Fruit fly (Drosophila melanogaster): Measurements from ENCODE around the gene CBP.

CBP gene

dm6 chrX:7338538-7338937 is 1.4 kb downstream of the CBP start:
- TF ChIP-seq Sp1 (GFP tag; optimal IDR thresholded peaks at IDR 0.05), result peak; percentile 0
- TF ChIP-seq Dif (GFP tag; optimal IDR thresholded peaks at IDR 0.05; ENCODE audit: partially characterized antibody), result no peak
- no peak for TF ChIP-seq Mio (GFP tag; optimal IDR thresholded peaks at IDR 0.05)
- TF ChIP-seq pan (optimal IDR thresholded peaks at IDR 0.05), result no peak
- no peak for TF ChIP-seq woc (GFP tag; optimal IDR thresholded peaks at IDR 0.05)
- peak; percentile 22 for TF ChIP-seq fru (GFP tag; optimal IDR thresholded peaks at IDR 0.05)
- no peak for TF ChIP-seq usp (GFP tag; optimal IDR thresholded peaks at IDR 0.05)
- peak in 1 of 2 experiments; percentile 22 for TF ChIP-seq foxo (GFP tag; optimal IDR thresholded peaks at IDR 0.05)
- TF ChIP-seq dl (GFP tag; optimal IDR thresholded peaks at IDR 0.05; ENCODE audit: insufficient read depth in 1 of 2, partially characterized antibody in 2 of 2), result no peak
- no peak for TF ChIP-seq Rel (GFP tag; optimal IDR thresholded peaks at IDR 0.05)
- no peak for TF ChIP-seq Rel (tag; optimal IDR thresholded peaks at IDR 0.05)
- TF ChIP-seq br (GFP tag; optimal IDR thresholded peaks at IDR 0.05), result no peak
- no peak for TF ChIP-seq brk (GFP tag; optimal IDR thresholded peaks at IDR 0.05)
- no peak for TF ChIP-seq dsf (GFP tag; optimal IDR thresholded peaks at IDR 0.05; ENCODE audit: borderline replicate concordance)
- TF ChIP-seq sv (GFP tag; optimal IDR thresholded peaks at IDR 0.05), result peak; percentile 0
- TF ChIP-seq ey (GFP tag; optimal IDR thresholded peaks at IDR 0.05), result no peak
- peak; percentile 33 for TF ChIP-seq HLH106 (tag; optimal IDR thresholded peaks at IDR 0.05)
- peak; percentile 0 for TF ChIP-seq rgr (GFP tag; optimal IDR thresholded peaks at IDR 0.05)

- TF ChIP-seq dmrt93B (GFP tag; optimal IDR thresholded peaks at IDR 0.05), result no peak
- TF ChIP-seq pan (optimal IDR thresholded peaks at IDR 0.05), result no peak
- TF ChIP-seq ey (GFP tag; optimal IDR thresholded peaks at IDR 0.05), result no peak
- TF ChIP-seq Sp1 (GFP tag; optimal IDR thresholded peaks at IDR 0.05), result no peak
- TF ChIP-seq br (GFP tag; optimal IDR thresholded peaks at IDR 0.05), result no peak
- TF ChIP-seq dl (GFP tag; optimal IDR thresholded peaks at IDR 0.05; ENCODE audit: insufficient read depth in 1 of 2, partially characterized antibody in 2 of 2), result no peak
These were observed 2.6 kb downstream of the CBP start for dm6 chrX:7339610-7340326.

dm6 chrX:7340667-7341066 is 3.5 kb downstream of the CBP start:
- TF ChIP-seq brk (GFP tag; optimal IDR thresholded peaks at IDR 0.05), result peak; percentile 39
- no peak for TF ChIP-seq CG9705 (GFP tag; optimal IDR thresholded peaks at IDR 0.05)
- peak; percentile 42 for TF ChIP-seq fru (GFP tag; optimal IDR thresholded peaks at IDR 0.05)

- TF ChIP-seq Hnf4 (GFP tag; optimal IDR thresholded peaks at IDR 0.05) (no peak), Hr83 (GFP tag; optimal IDR thresholded peaks at IDR 0.05; ENCODE audit: poor library complexity, severe bottlenecking) (no peak), lola (GFP tag; optimal IDR thresholded peaks at IDR 0.05) (no peak), dmrt93B (GFP tag; optimal IDR thresholded peaks at IDR 0.05) (no peak), pan (optimal IDR thresholded peaks at IDR 0.05) (no peak), Abd-B (GFP tag; optimal IDR thresholded peaks at IDR 0.05) (no peak), Sp1 (GFP tag; optimal IDR thresholded peaks at IDR 0.05) (no peak), Vsx2 (GFP tag; optimal IDR thresholded peaks at IDR 0.05; ENCODE audit: partially characterized antibody) (no peak), tai (GFP tag; optimal IDR thresholded peaks at IDR 0.05) (no peak)
These were observed 5.8 kb downstream of the CBP start for dm6 chrX:7342998-7343397.

dm6 chrX:7347406-7347805 is 10.3 kb downstream of the CBP start, which contains the start of gene CG15034:
CG15034 (minus strand) TSS chrX:7347506.
- no peak for TF ChIP-seq N (GFP tag; optimal IDR thresholded peaks at IDR 0.05)
- TF ChIP-seq fru (GFP tag; optimal IDR thresholded peaks at IDR 0.05), result no peak
- TF ChIP-seq Rel (GFP tag; optimal IDR thresholded peaks at IDR 0.05), result no peak
- TF ChIP-seq Rel (tag; optimal IDR thresholded peaks at IDR 0.05), result no peak
- no peak for TF ChIP-seq CG32264 (GFP tag; optimal IDR thresholded peaks at IDR 0.05)
- TF ChIP-seq lola (GFP tag; optimal IDR thresholded peaks at IDR 0.05), result no peak
- no peak for TF ChIP-seq Hr83 (GFP tag; optimal IDR thresholded peaks at IDR 0.05; ENCODE audit: poor library complexity, severe bottlenecking)
- no peak for TF ChIP-seq br (GFP tag; optimal IDR thresholded peaks at IDR 0.05)
- no peak for TF ChIP-seq Mio (GFP tag; optimal IDR thresholded peaks at IDR 0.05)
- no peak for TF ChIP-seq GATAd (GFP tag; optimal IDR thresholded peaks at IDR 0.05)
- TF ChIP-seq Dif (GFP tag; optimal IDR thresholded peaks at IDR 0.05; ENCODE audit: partially characterized antibody), result no peak
- no peak for TF ChIP-seq Hnf4 (GFP tag; optimal IDR thresholded peaks at IDR 0.05)
- TF ChIP-seq jim (GFP tag; optimal IDR thresholded peaks at IDR 0.05), result no peak
- TF ChIP-seq pan (optimal IDR thresholded peaks at IDR 0.05), result no peak
- TF ChIP-seq psq (GFP tag; optimal IDR thresholded peaks at IDR 0.05), result no peak
- no peak for TF ChIP-seq Dfd (GFP tag; optimal IDR thresholded peaks at IDR 0.05)
- no peak for TF ChIP-seq sage (GFP tag; optimal IDR thresholded peaks at IDR 0.05)
- no peak for TF ChIP-seq CrebA (GFP tag; optimal IDR thresholded peaks at IDR 0.05; ENCODE audit: borderline replicate concordance)
- no peak for TF ChIP-seq Hr78 (GFP tag; optimal IDR thresholded peaks at IDR 0.05)
- TF ChIP-seq usp (GFP tag; optimal IDR thresholded peaks at IDR 0.05), result no peak
- no peak for TF ChIP-seq foxo (GFP tag; optimal IDR thresholded peaks at IDR 0.05)

Data from whole organism, wandering third instar larva.